Worm (Caenorhabditis elegans) whole organism, late embryonic: ENCODE measurements around the gene pho-12.
A peak's percentile ranks its signal among the peaks of the same experiment; 100 is the strongest.

ENCODE experiments used
- C38D4.7 ChIP-seq: fragments of 200-800 bp; sonication (Bioruptor generic); optimal IDR thresholded peaks from 2 replicates; lab custom pipeline; 2018; ENCODE audit warnings: mild to moderate bottlenecking, missing genetic modification characterization, moderate library complexity, missing compliant biosample characterization
- K02D7.2 ChIP-seq: sonication (generic microtip); optimal IDR thresholded peaks from 2 replicates; lab custom pipeline; 2017; ENCODE audit warnings: mild to moderate bottlenecking, missing genetic modification characterization, missing compliant biosample characterization
- K09A11.1 ChIP-seq: sonication (generic microtip); optimal IDR thresholded peaks from 2 replicates; lab custom pipeline; 2017; ENCODE audit warnings: antibody characterized with exemption, mild to moderate bottlenecking, missing genetic modification characterization, missing compliant biosample characterization; ENCODE audit not compliant: insufficient read depth
- T23F11.4 ChIP-seq: fragments of 200-800 bp; sonication (Bioruptor generic); optimal IDR thresholded peaks from 2 replicates; lab custom pipeline; 2018; ENCODE audit warnings: mild to moderate bottlenecking, missing genetic modification characterization, missing compliant biosample characterization
- Y22D7AL.16 ChIP-seq: sonication (generic microtip); optimal IDR thresholded peaks from 2 replicates; lab custom pipeline; 2016; ENCODE audit warnings: missing genetic modification characterization, missing compliant biosample characterization
- ceh-14 ChIP-seq: sonication (generic microtip); optimal IDR thresholded peaks from 2 replicates; lab custom pipeline; 2016; ENCODE audit warnings: missing genotype, missing genetic modification characterization, missing compliant biosample characterization
- ceh-18 ChIP-seq: sonication (generic microtip); optimal IDR thresholded peaks from 2 replicates; lab custom pipeline; 2016; ENCODE audit warnings: missing genetic modification characterization, missing compliant biosample characterization
- ceh-19 ChIP-seq: fragments of 200-800 bp; sonication (Bioruptor generic); optimal IDR thresholded peaks from 2 replicates; lab custom pipeline; 2018; ENCODE audit warnings: mild to moderate bottlenecking, missing genetic modification characterization, missing compliant biosample characterization
- ceh-2 ChIP-seq: sonication (generic microtip); optimal IDR thresholded peaks from 2 replicates; lab custom pipeline; 2016; ENCODE audit warnings: missing genotype, missing genetic modification characterization, missing compliant biosample characterization
- ceh-22 ChIP-seq: sonication (generic microtip); optimal IDR thresholded peaks from 2 replicates; lab custom pipeline; 2017; ENCODE audit warnings: missing biosample characterization, missing genetic modification characterization
- ceh-24 ChIP-seq: sonication (generic microtip); optimal IDR thresholded peaks from 2 replicates; lab custom pipeline; 2016; ENCODE audit warnings: mild to moderate bottlenecking, missing genetic modification characterization, missing compliant biosample characterization
- ceh-30 ChIP-seq: fragments of 150-350 bp; optimal IDR thresholded peaks from 2 replicates; lab custom pipeline; 2014; ENCODE audit warnings: missing biosample characterization, missing genetic modification characterization
- ceh-31 ChIP-seq: sonication (generic microtip); optimal IDR thresholded peaks from 2 replicates; lab custom pipeline; 2016; ENCODE audit warnings: missing genetic modification characterization, missing compliant biosample characterization
- ceh-34 ChIP-seq: sonication (generic microtip); optimal IDR thresholded peaks from 2 replicates; lab custom pipeline; 2016; ENCODE audit warnings: mild to moderate bottlenecking, missing genetic modification characterization, missing compliant biosample characterization
- ceh-48 ChIP-seq: sonication (generic microtip); optimal IDR thresholded peaks from 2 replicates; lab custom pipeline; 2016; ENCODE audit warnings: missing genetic modification characterization, inconsistent platforms, missing compliant biosample characterization
- ceh-9 ChIP-seq: sonication (generic microtip); optimal IDR thresholded peaks from 2 replicates; lab custom pipeline; 2016; ENCODE audit warnings: mild to moderate bottlenecking, missing genetic modification characterization, inconsistent platforms, missing compliant biosample characterization
- che-1 ChIP-seq: sonication (generic microtip); optimal IDR thresholded peaks from 2 replicates; lab custom pipeline; 2016; ENCODE audit warnings: mild to moderate bottlenecking, missing genetic modification characterization, missing compliant biosample characterization
- dve-1 ChIP-seq: sonication (generic microtip); optimal IDR thresholded peaks from 2 replicates; lab custom pipeline; 2017; ENCODE audit warnings: antibody characterized with exemption, mild to moderate bottlenecking, missing genetic modification characterization, missing compliant biosample characterization
- elt-2 ChIP-seq: sonication (generic microtip); optimal IDR thresholded peaks from 2 replicates; lab custom pipeline; 2016; ENCODE audit warnings: missing genetic modification reagents, missing genetic modification characterization, missing compliant biosample characterization
- eyg-1 ChIP-seq: sonication (generic microtip); optimal IDR thresholded peaks from 2 replicates; lab custom pipeline; 2016; ENCODE audit warnings: missing genotype, missing genetic modification characterization, missing compliant biosample characterization
- fkh-10 ChIP-seq: fragments of 150-350 bp; optimal IDR thresholded peaks from 2 replicates; lab custom pipeline; 2014; ENCODE audit warnings: missing biosample characterization, missing genetic modification reagents, missing genetic modification characterization
- fkh-6 ChIP-seq: sonication (generic microtip); optimal IDR thresholded peaks from 2 replicates; lab custom pipeline; 2016; ENCODE audit warnings: missing genetic modification characterization, missing compliant biosample characterization
- gmeb-2 ChIP-seq: sonication (generic microtip); optimal IDR thresholded peaks from 2 replicates; lab custom pipeline; 2016; ENCODE audit warnings: missing genetic modification characterization, inconsistent platforms, missing compliant biosample characterization
- hlh-13 ChIP-seq: fragments of 200-800 bp; sonication (Bioruptor generic); optimal IDR thresholded peaks from 2 replicates; lab custom pipeline; 2018; ENCODE audit warnings: mild to moderate bottlenecking, missing genetic modification characterization, missing compliant biosample characterization
- hlh-15 ChIP-seq: sonication (generic microtip); optimal IDR thresholded peaks from 2 replicates; lab custom pipeline; 2016; ENCODE audit warnings: missing genetic modification characterization, missing compliant biosample characterization
- hlh-30 ChIP-seq: sonication (generic microtip); optimal IDR thresholded peaks from 2 replicates; lab custom pipeline; 2017; ENCODE audit warnings: antibody characterized with exemption, missing genetic modification characterization, missing compliant biosample characterization; ENCODE audit not compliant: insufficient read depth
- hlh-8 ChIP-seq: sonication (generic microtip); optimal IDR thresholded peaks from 2 replicates; lab custom pipeline; 2016; ENCODE audit warnings: missing genotype, missing genetic modification characterization, missing compliant biosample characterization
- lin-11 ChIP-seq: fragments of 200-800 bp; sonication (Bioruptor generic); optimal IDR thresholded peaks from 2 replicates; lab custom pipeline; 2018; ENCODE audit warnings: mild to moderate bottlenecking, missing genetic modification characterization, missing compliant biosample characterization
- madf-2 ChIP-seq: sonication (generic microtip); optimal IDR thresholded peaks from 2 replicates; lab custom pipeline; 2017; ENCODE audit warnings: missing genetic modification characterization, missing compliant biosample characterization
- mec-3 ChIP-seq: sonication (generic microtip); optimal IDR thresholded peaks from 2 replicates; lab custom pipeline; 2016; ENCODE audit warnings: borderline replicate concordance, missing genetic modification characterization, missing compliant biosample characterization
- nfya-1 ChIP-seq: sonication (generic microtip); optimal IDR thresholded peaks from 2 replicates; lab custom pipeline; 2017; ENCODE audit warnings: missing genetic modification characterization, mild to moderate bottlenecking, missing compliant biosample characterization, antibody characterized with exemption, moderate library complexity
- nhr-232 ChIP-seq: sonication (generic microtip); optimal IDR thresholded peaks from 2 replicates; lab custom pipeline; 2016; ENCODE audit warnings: missing genetic modification characterization, missing compliant biosample characterization
- npax-4 ChIP-seq: sonication (generic microtip); optimal IDR thresholded peaks from 2 replicates; lab custom pipeline; 2016; ENCODE audit warnings: missing genetic modification characterization, missing compliant biosample characterization
- pag-3 ChIP-seq: sonication (generic microtip); optimal IDR thresholded peaks from 2 replicates; lab custom pipeline; 2016; ENCODE audit warnings: missing compliant biosample characterization, missing genetic modification characterization, borderline replicate concordance
- pat-9 ChIP-seq: fragments of 200-800 bp; sonication (Bioruptor generic); optimal IDR thresholded peaks from 2 replicates; lab custom pipeline; 2018; ENCODE audit warnings: mild to moderate bottlenecking, missing genetic modification characterization, moderate library complexity, missing compliant biosample characterization
- pax-1 ChIP-seq: fragments of 150-350 bp; optimal IDR thresholded peaks from 2 replicates; lab custom pipeline; 2014; ENCODE audit warnings: missing biosample characterization, missing genetic modification characterization
- pqm-1 ChIP-seq: sonication (generic microtip); optimal IDR thresholded peaks from 2 replicates; lab custom pipeline; 2016; ENCODE audit warnings: missing genetic modification characterization, missing compliant biosample characterization
- pros-1 ChIP-seq: fragments of 150-350 bp; optimal IDR thresholded peaks from 2 replicates; lab custom pipeline; 2014; ENCODE audit warnings: missing biosample characterization, missing genetic modification reagents, missing genetic modification characterization
- ref-2 ChIP-seq: sonication (generic microtip); optimal IDR thresholded peaks from 2 replicates; lab custom pipeline; 2016; ENCODE audit warnings: missing genetic modification characterization, missing compliant biosample characterization
- rnt-1 ChIP-seq: sonication (generic microtip); optimal IDR thresholded peaks from 2 replicates; lab custom pipeline; 2016; ENCODE audit warnings: missing genetic modification characterization, missing compliant biosample characterization
- sdc-2 ChIP-seq: sonication (generic microtip); optimal IDR thresholded peaks from 2 replicates; lab custom pipeline; 2016; ENCODE audit warnings: missing genotype, missing genetic modification characterization, missing compliant biosample characterization
- sox-4 ChIP-seq: sonication (generic microtip); optimal IDR thresholded peaks from 2 replicates; lab custom pipeline; 2017; ENCODE audit warnings: mild to moderate bottlenecking, missing genetic modification characterization, inconsistent platforms, missing compliant biosample characterization
- syd-9 ChIP-seq: sonication (generic microtip); optimal IDR thresholded peaks from 2 replicates; lab custom pipeline; 2016; ENCODE audit warnings: mild to moderate bottlenecking, missing genetic modification characterization, moderate library complexity, missing compliant biosample characterization
- tbx-2 ChIP-seq: sonication (generic microtip); optimal IDR thresholded peaks from 2 replicates; lab custom pipeline; 2016; ENCODE audit warnings: missing genetic modification characterization, missing compliant biosample characterization
- ttx-3 ChIP-seq: sonication (generic microtip); optimal IDR thresholded peaks from 2 replicates; lab custom pipeline; 2016; ENCODE audit warnings: missing genetic modification reagents, missing genetic modification characterization, missing compliant biosample characterization
- unc-42 ChIP-seq: sonication (generic microtip); optimal IDR thresholded peaks from 2 replicates; lab custom pipeline; 2016; ENCODE audit warnings: missing genotype, missing genetic modification characterization, missing compliant biosample characterization
- unc-55 ChIP-seq: sonication (generic microtip); optimal IDR thresholded peaks from 2 replicates; lab custom pipeline; 2017; ENCODE audit warnings: missing biosample characterization, missing genetic modification reagents, missing genetic modification characterization
- unc-86 ChIP-seq: sonication (generic microtip); optimal IDR thresholded peaks from 2 replicates; lab custom pipeline; 2016; ENCODE audit warnings: missing genetic modification characterization, missing compliant biosample characterization
- zip-5 ChIP-seq: sonication (generic microtip); optimal IDR thresholded peaks from 2 replicates; lab custom pipeline; 2016; ENCODE audit warnings: missing genetic modification characterization, missing compliant biosample characterization
- ztf-16 ChIP-seq: sonication (generic microtip); optimal IDR thresholded peaks from 2 replicates; lab custom pipeline; 2017; ENCODE audit warnings: missing genetic modification characterization, missing compliant biosample characterization

Gene pho-12

ce11 chrII:5056254-5056653, 4.4 kb downstream of the pho-12 start:
- no peak for TF ChIP-seq npax-4 (tag; lab: Kevin White, UChicago)
- no peak for TF ChIP-seq nfya-1 (tag; lab: Kevin White, UChicago)
- no peak for TF ChIP-seq dve-1 (tag; lab: Kevin White, UChicago)
- TF ChIP-seq Y22D7AL.16 (tag; lab: Kevin White, UChicago) = no peak
- TF ChIP-seq ceh-19 = no peak
- TF ChIP-seq mec-3 (tag; lab: Kevin White, UChicago) = no peak
- no peak for TF ChIP-seq pat-9 (tag; lab: Kevin White, UChicago)
- TF ChIP-seq C38D4.7 = no peak
- TF ChIP-seq lin-11 = no peak
- TF ChIP-seq hlh-13 (GFP tag; lab: Kevin White, UChicago) = no peak
- TF ChIP-seq T23F11.4 (GFP tag; lab: Kevin White, UChicago) = no peak
- no peak for TF ChIP-seq ttx-3 (tag; lab: Kevin White, UChicago)
- TF ChIP-seq unc-55 (GFP tag; lab: Kevin White, UChicago) = no peak
- TF ChIP-seq zip-5 = no peak
- no peak for TF ChIP-seq sox-4 (tag; lab: Kevin White, UChicago)
- TF ChIP-seq tbx-2 (tag; lab: Kevin White, UChicago) = no peak
- no peak for TF ChIP-seq pqm-1
- no peak for TF ChIP-seq ceh-30 (tag; lab: Kevin White, UChicago)
- no peak for TF ChIP-seq hlh-8 (tag; lab: Kevin White, UChicago)
- TF ChIP-seq ceh-9 = no peak

DNA sequence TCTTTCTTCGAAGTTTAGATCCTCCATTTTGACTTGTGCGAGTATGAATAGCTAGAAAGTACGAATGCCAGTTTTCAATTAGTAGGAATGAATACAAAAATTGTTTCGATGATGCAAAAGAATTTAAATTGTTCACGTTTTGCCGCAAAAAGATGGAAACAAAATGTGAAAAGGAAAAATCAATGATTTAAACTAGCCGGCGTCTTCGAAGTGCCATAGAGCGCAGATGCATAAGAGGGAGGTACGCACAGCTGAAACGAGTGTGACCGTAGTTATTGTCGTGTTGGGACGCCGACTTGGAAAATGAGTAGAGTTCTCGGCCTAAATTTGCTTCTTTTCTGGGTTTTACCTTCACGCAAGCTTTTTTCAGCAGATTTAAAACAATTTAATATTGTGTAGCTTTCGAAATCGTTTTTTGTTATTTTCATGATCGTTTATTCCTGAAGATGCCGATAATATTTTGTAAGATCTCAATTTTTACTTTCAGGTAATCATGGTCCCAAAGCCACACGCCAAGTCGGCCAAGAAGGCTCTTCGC, 5.4 kb downstream of the pho-12 start, which contains the start of the genes ify-1 and rpl-22:
Gene ify-1, minus strand, starts transcription at position 51 of the 538 bp plus-strand sequence.
Gene rpl-22, plus strand, starts transcription at position 488 of the 538 bp plus-strand sequence.
- TF ChIP-seq pros-1 (tag; lab: Kevin White, UChicago) (peak; percentile 73), ztf-16 (peak; percentile 33), ref-2 (tag; lab: Kevin White, UChicago) (peak; percentile 71), ceh-18 (peak; percentile 86), syd-9 (tag; lab: Kevin White, UChicago) (no peak), ceh-22 (tag; lab: Kevin White, UChicago) (no peak), pqm-1 (peak; percentile 36), unc-42 (tag; lab: Kevin White, UChicago) (peak; percentile 82), rnt-1 (tag; lab: Kevin White, UChicago) (peak; percentile 73), ceh-19 (peak; percentile 20), pax-1 (tag; lab: Kevin White, UChicago) (peak; percentile 68), elt-2 (peak; percentile 99), K09A11.1 (tag; lab: Kevin White, UChicago) (peak; percentile 4), che-1 (tag; lab: Kevin White, UChicago) (no peak), eyg-1 (tag; lab: Kevin White, UChicago) (no peak), ceh-30 (tag; lab: Kevin White, UChicago) (peak; percentile 66), ceh-31 (peak; percentile 87), ceh-2 (peak; percentile 16), gmeb-2 (tag; lab: Kevin White, UChicago) (no peak), ceh-34 (tag; lab: Kevin White, UChicago) (peak; percentile 51), ceh-24 (tag; lab: Kevin White, UChicago) (no peak), sox-4 (tag; lab: Kevin White, UChicago) (peak; percentile 35), T23F11.4 (GFP tag; lab: Kevin White, UChicago) (no peak), K02D7.2 (tag; lab: Kevin White, UChicago) (no peak), ttx-3 (tag; lab: Kevin White, UChicago) (no peak), pag-3 (tag; lab: Kevin White, UChicago) (no peak), sdc-2 (tag; lab: Kevin White, UChicago) (peak; percentile 34), hlh-15 (no peak), tbx-2 (tag; lab: Kevin White, UChicago) (peak; percentile 70), nhr-232 (tag; lab: Kevin White, UChicago) (no peak), ceh-48 (tag; lab: Kevin White, UChicago) (peak; percentile 97), Y22D7AL.16 (tag; lab: Kevin White, UChicago) (no peak), zip-5 (peak; percentile 3), ceh-14 (tag; lab: Kevin White, UChicago) (no peak), unc-86 (tag; lab: Kevin White, UChicago) (peak; percentile 61), fkh-6 (no peak), hlh-13 (GFP tag; lab: Kevin White, UChicago) (no peak), madf-2 (tag; lab: Kevin White, UChicago) (peak; percentile 50), fkh-10 (GFP tag; lab: Kevin White, UChicago) (no peak), hlh-30 (tag; lab: Kevin White, UChicago) (peak; percentile 71)
